Fruit fly (Drosophila melanogaster): ENCODE results near the gene CG3106.

CG3106 gene

DNA sequence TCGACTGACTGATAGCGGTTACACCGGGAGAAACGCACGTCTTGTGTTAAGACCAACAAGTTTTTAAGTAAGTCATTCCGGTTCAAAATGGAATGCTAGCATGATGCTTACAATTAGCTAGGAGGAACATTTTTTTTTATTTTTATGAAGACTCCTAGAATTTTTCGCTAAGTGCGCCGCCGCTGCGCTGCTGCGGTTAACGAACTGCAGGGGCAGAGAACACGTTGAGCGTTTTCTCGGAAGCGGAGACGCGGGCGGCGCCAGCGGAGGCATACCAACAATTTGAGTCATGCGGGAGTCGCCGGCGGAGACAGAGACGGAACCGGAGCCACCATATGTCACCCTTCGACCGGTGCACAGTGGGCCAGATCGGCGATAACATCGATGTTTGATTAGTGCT is 16.7 kb downstream of the CG3106 start (continued):
- TF ChIP-seq Fer3 (tag; optimal IDR thresholded peaks at IDR 0.05) (peak; percentile 93), CG8765 (GFP tag; IDR thresholded peaks at IDR 0.05) (peak; percentile 88), Abd-B (GFP tag; optimal IDR thresholded peaks at IDR 0.05) (peak; percentile 93), CG42726 (GFP tag; IDR thresholded peaks at IDR 0.05; ENCODE audit: partially characterized antibody) (no peak), chn (GFP tag; optimal IDR thresholded peaks at IDR 0.05) (peak; percentile 98), chm (GFP tag; IDR thresholded peaks at IDR 0.05) (peak; percentile 97), gro (GFP tag; optimal IDR thresholded peaks at IDR 0.05) (peak; percentile 93), stwl (tag; optimal IDR thresholded peaks at IDR 0.05) (peak; percentile 40), CG1024 (GFP tag; IDR thresholded peaks at IDR 0.05) (peak; percentile 95), Ptx1 (GFP tag; IDR thresholded peaks at IDR 0.05) (peak; percentile 97), kay (GFP tag; optimal IDR thresholded peaks at IDR 0.05) (peak; percentile 97), klu (GFP tag; IDR thresholded peaks at IDR 0.05) (peak; percentile 92), CG10959 (GFP tag; IDR thresholded peaks at IDR 0.05) (peak; percentile 94), CG31441 (GFP tag; IDR thresholded peaks at IDR 0.05) (peak; percentile 96), Hr3 (GFP tag; optimal IDR thresholded peaks at IDR 0.05) (peak; percentile 95), Aef1 (GFP tag; IDR thresholded peaks at IDR 0.05) (peak; percentile 96), CG32767 (GFP tag; IDR thresholded peaks at IDR 0.05) (peak; percentile 96), Hsf (GFP tag; optimal IDR thresholded peaks at IDR 0.05) (peak; percentile 97), CG11398 (GFP tag; optimal IDR thresholded peaks at IDR 0.05) (peak; percentile 95), tup (GFP tag; optimal IDR thresholded peaks at IDR 0.05) (peak; percentile 95), CG6854 (GFP tag; optimal IDR thresholded peaks at IDR 0.05) (peak; percentile 92), CG2678 (tag; optimal IDR thresholded peaks at IDR 0.05) (peak; percentile 97), Taf1 (GFP tag; IDR thresholded peaks at IDR 0.05) (peak; percentile 79), prd (optimal IDR thresholded peaks at IDR 0.05) (no peak), prd (GFP tag; IDR thresholded peaks at IDR 0.05) (peak; percentile 98), CG12155 (GFP tag; optimal IDR thresholded peaks at IDR 0.05) (peak; percentile 93), tio (GFP tag; optimal IDR thresholded peaks at IDR 0.05) (peak; percentile 95), ase (GFP tag; IDR thresholded peaks at IDR 0.05) (peak; percentile 97), CG6654 (GFP tag; optimal IDR thresholded peaks at IDR 0.05) (peak; percentile 85), CG12236 (GFP tag; optimal IDR thresholded peaks at IDR 0.05) (peak; percentile 94), Nf-YA (GFP tag; IDR thresholded peaks at IDR 0.05) (peak; percentile 95), CG11695 (GFP tag; IDR thresholded peaks at IDR 0.05) (peak; percentile 96), lov (optimal IDR thresholded peaks at IDR 0.05) (no peak), lov (GFP tag; IDR thresholded peaks at IDR 0.05) (peak; percentile 97), CG13296 (GFP tag; optimal IDR thresholded peaks at IDR 0.05) (peak; percentile 96), bigmax (GFP tag; optimal IDR thresholded peaks at IDR 0.05) (peak; percentile 68), CHES-1-like (GFP tag; optimal IDR thresholded peaks at IDR 0.05) (peak; percentile 97), trh (GFP tag; optimal IDR thresholded peaks at IDR 0.05) (peak; percentile 86), pan (optimal IDR thresholded peaks at IDR 0.05) (no peak), pan (GFP tag; optimal IDR thresholded peaks at IDR 0.05 in 1 of 2, IDR thresholded peaks at IDR 0.05 in 1 of 2) (peak in 1 of 2 experiments; percentile 98), CG10462 (GFP tag; optimal IDR thresholded peaks at IDR 0.05) (peak; percentile 93), sens-2 (GFP tag; IDR thresholded peaks at IDR 0.05) (peak; percentile 98), jumu (GFP tag; optimal IDR thresholded peaks at IDR 0.05) (peak; percentile 98), CG31388 (GFP tag; optimal IDR thresholded peaks at IDR 0.05) (peak; percentile 93), CG7963 (GFP tag; IDR thresholded peaks at IDR 0.05; ENCODE audit: partially characterized antibody) (no peak), CG17912 (GFP tag; optimal IDR thresholded peaks at IDR 0.05) (peak; percentile 93), kah (GFP tag; optimal IDR thresholded peaks at IDR 0.05) (peak; percentile 94), CG6689 (GFP tag; IDR thresholded peaks at IDR 0.05) (peak; percentile 95), CG2712 (tag; optimal IDR thresholded peaks at IDR 0.05) (peak; percentile 97)
